Worm (Caenorhabditis elegans) whole organism, L2 larva: ENCODE data around the gene R07B1.11.

Experiments
- C34F6.9 ChIP-seq: fragments of 150-350 bp; optimal IDR thresholded peaks from 2 replicates; lab custom pipeline; 2014; ENCODE audit warnings: missing biosample characterization, missing genetic modification characterization
- F13H6.1 ChIP-seq: sonication (generic microtip); optimal IDR thresholded peaks from 2 replicates; lab custom pipeline; 2016; ENCODE audit warnings: missing genetic modification characterization, missing compliant biosample characterization
- R02D3.7 ChIP-seq: fragments of 150-350 bp; optimal IDR thresholded peaks from 2 replicates; lab custom pipeline; 2014; ENCODE audit warnings: missing biosample characterization, missing genetic modification characterization
- Y55F3AM.14 ChIP-seq: fragments of 200-800 bp; sonication (Bioruptor generic); optimal IDR thresholded peaks from 2 replicates; lab custom pipeline; 2018; ENCODE audit warnings: mild to moderate bottlenecking, missing genetic modification characterization, missing compliant biosample characterization
- ZK546.5 ChIP-seq: sonication (generic microtip); optimal IDR thresholded peaks from 2 replicates; lab custom pipeline; 2017; ENCODE audit warnings: missing biosample characterization, missing genetic modification characterization
- alr-1 ChIP-seq: fragments of 150-350 bp; optimal IDR thresholded peaks from 2 replicates; lab custom pipeline; 2014; ENCODE audit warnings: missing biosample characterization, missing genetic modification characterization
- ama-1 ChIP-seq: fragments of 150-350 bp; optimal IDR thresholded peaks from 2 replicates; lab custom pipeline; 2018; ENCODE audit warnings: inconsistent platforms
- ceh-16 ChIP-seq: fragments of 150-350 bp; optimal IDR thresholded peaks from 2 replicates; lab custom pipeline; 2014; ENCODE audit warnings: missing biosample characterization, missing genetic modification characterization
- dmd-4 ChIP-seq: sonication (generic microtip); optimal IDR thresholded peaks from 2 replicates; lab custom pipeline; 2017; ENCODE audit warnings: missing biosample characterization, missing genetic modification characterization
- egl-27 ChIP-seq: sonication (generic microtip); optimal IDR thresholded peaks from 3 replicates; lab custom pipeline; 2017; ENCODE audit warnings: missing biosample characterization, missing genetic modification reagents, missing genetic modification characterization
- elt-1 ChIP-seq: fragments of 150-350 bp; optimal IDR thresholded peaks from 2 replicates; lab custom pipeline; 2014; ENCODE audit warnings: missing biosample characterization, missing genetic modification characterization
- fos-1 ChIP-seq: fragments of 150-350 bp; optimal IDR thresholded peaks from 2 replicates; lab custom pipeline; 2014; ENCODE audit warnings: missing biosample characterization, missing genetic modification characterization
- gmeb-1 ChIP-seq: fragments of 150-350 bp; optimal IDR thresholded peaks from 2 replicates; lab custom pipeline; 2014; ENCODE audit warnings: missing biosample characterization, missing genetic modification characterization
- lin-11 ChIP-seq: fragments of 150-350 bp; sonication (generic microtip); optimal IDR thresholded peaks from 2 replicates; lab custom pipeline; 2014; ENCODE audit warnings: missing biosample characterization, missing genetic modification characterization, inconsistent platforms, mixed read lengths
- lin-13 ChIP-seq: fragments of 150-350 bp; optimal IDR thresholded peaks from 2 replicates; lab custom pipeline; 2014; ENCODE audit warnings: missing biosample characterization, missing genetic modification reagents, missing genetic modification characterization
- mab-5 ChIP-seq: fragments of 150-350 bp; optimal IDR thresholded peaks from 2 replicates; lab custom pipeline; 2014; ENCODE audit warnings: missing biosample characterization, missing genetic modification characterization
- mbf-1 ChIP-seq: sonication (generic microtip); optimal IDR thresholded peaks from 2 replicates; lab custom pipeline; 2017; ENCODE audit warnings: missing biosample characterization, missing genetic modification characterization
- mdl-1 ChIP-seq, 2 experiments: fragments of 150-350 bp in 1 of 2; sonication (generic microtip) in 1 of 2; optimal IDR thresholded peaks; 2 replicates each; lab custom pipeline; 2017; ENCODE audit warnings: missing biosample characterization in 2 of 2, missing genetic modification characterization in 2 of 2
- nhr-10 ChIP-seq: sonication (generic microtip); optimal IDR thresholded peaks from 2 replicates; lab custom pipeline; 2017; ENCODE audit warnings: missing biosample characterization, missing genetic modification characterization
- nhr-11 ChIP-seq: fragments of 150-350 bp; optimal IDR thresholded peaks from 2 replicates; lab custom pipeline; 2014; ENCODE audit warnings: missing biosample characterization, missing genetic modification characterization
- nhr-12 ChIP-seq: fragments of 150-350 bp; optimal IDR thresholded peaks from 2 replicates; lab custom pipeline; 2014; ENCODE audit warnings: missing biosample characterization, missing genetic modification characterization
- nhr-21 ChIP-seq: fragments of 150-350 bp; optimal IDR thresholded peaks from 2 replicates; lab custom pipeline; 2014; ENCODE audit warnings: missing biosample characterization, missing genetic modification characterization
- nhr-23 ChIP-seq: fragments of 150-350 bp; optimal IDR thresholded peaks from 2 replicates; lab custom pipeline; 2014; ENCODE audit warnings: missing biosample characterization, missing genetic modification reagents, missing genetic modification characterization
- nhr-237 ChIP-seq: fragments of 150-350 bp; optimal IDR thresholded peaks from 2 replicates; lab custom pipeline; 2014; ENCODE audit warnings: missing biosample characterization, missing genetic modification characterization
- nhr-25 ChIP-seq: fragments of 150-350 bp; sonication (generic microtip); optimal IDR thresholded peaks from 3 replicates; lab custom pipeline; 2014; ENCODE audit warnings: missing biosample characterization, missing genetic modification characterization
- nhr-6 ChIP-seq: fragments of 150-350 bp; optimal IDR thresholded peaks from 2 replicates; lab custom pipeline; 2014; ENCODE audit warnings: missing biosample characterization, missing genetic modification characterization
- nhr-77 ChIP-seq: fragments of 150-350 bp; optimal IDR thresholded peaks from 2 replicates; lab custom pipeline; 2014; ENCODE audit warnings: missing biosample characterization, missing genetic modification characterization
- skn-1 ChIP-seq: sonication (generic microtip); optimal IDR thresholded peaks from 2 replicates; lab custom pipeline; 2017; ENCODE audit warnings: missing biosample characterization, missing genetic modification characterization
- sma-3 ChIP-seq: sonication (generic microtip); optimal IDR thresholded peaks from 2 replicates; lab custom pipeline; 2016; ENCODE audit warnings: missing genetic modification reagents, missing genetic modification characterization, missing compliant biosample characterization
- sma-9 ChIP-seq, 2 experiments: fragments of 150-350 bp in 1 of 2; sonication (generic microtip) in 1 of 2; optimal IDR thresholded peaks; 2 replicates each; lab custom pipeline; 2014 to 2016; ENCODE audit warnings: missing genetic modification characterization in 2 of 2, mild to moderate bottlenecking in 1 of 2, missing biosample characterization in 1 of 2, missing compliant biosample characterization in 1 of 2, missing genetic modification reagents in 1 of 2, moderate library complexity in 1 of 2
- unc-39 ChIP-seq: fragments of 150-350 bp; optimal IDR thresholded peaks from 2 replicates; lab custom pipeline; 2014; ENCODE audit warnings: missing biosample characterization, missing genetic modification characterization
- unc-62 ChIP-seq: fragments of 150-350 bp; optimal IDR thresholded peaks from 2 replicates; lab custom pipeline; 2014; ENCODE audit warnings: missing biosample characterization, missing genetic modification reagents, missing genetic modification characterization
- zag-1 ChIP-seq: fragments of 150-350 bp; optimal IDR thresholded peaks from 2 replicates; lab custom pipeline; 2014; ENCODE audit warnings: missing biosample characterization, missing genetic modification characterization
- ztf-1 ChIP-seq: fragments of 200-800 bp; sonication (Bioruptor generic); conservative IDR thresholded peaks from 2 replicates; pipeline ENCODE4 v1.3.6; 2022; ENCODE audit warnings: missing genetic modification characterization, missing compliant biosample characterization
- ztf-11 ChIP-seq: sonication (generic microtip); optimal IDR thresholded peaks from 2 replicates; lab custom pipeline; 2017; ENCODE audit warnings: missing biosample characterization, missing genetic modification characterization

R07B1.11 gene

DNA sequence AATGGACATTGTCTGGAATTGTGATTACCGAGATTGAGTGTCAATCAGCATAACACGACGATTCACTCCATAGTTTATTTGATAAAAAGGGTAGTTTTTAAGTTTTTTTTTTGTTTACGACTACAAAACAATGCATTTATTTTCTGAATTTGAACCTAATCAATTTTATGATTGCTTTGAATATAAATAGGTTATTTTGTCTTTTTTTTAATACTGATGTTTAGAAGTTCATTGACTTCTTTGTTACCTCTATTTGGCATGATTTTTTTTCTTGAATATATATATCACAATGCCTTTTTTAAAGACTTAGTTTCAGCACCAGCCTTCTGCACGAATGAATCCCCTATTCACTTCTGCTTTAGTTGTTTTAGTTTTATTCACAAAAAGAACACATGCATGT is 12.8 kb downstream of the R07B1.11 start, which contains the start of gene R07B1.13:
R07B1.13 (plus strand) TSS at position 301 of the 400 bp plus-strand sequence.
- TF ChIP-seq nhr-21 (tag; lab: Kevin White, UChicago) = no peak

DNA sequence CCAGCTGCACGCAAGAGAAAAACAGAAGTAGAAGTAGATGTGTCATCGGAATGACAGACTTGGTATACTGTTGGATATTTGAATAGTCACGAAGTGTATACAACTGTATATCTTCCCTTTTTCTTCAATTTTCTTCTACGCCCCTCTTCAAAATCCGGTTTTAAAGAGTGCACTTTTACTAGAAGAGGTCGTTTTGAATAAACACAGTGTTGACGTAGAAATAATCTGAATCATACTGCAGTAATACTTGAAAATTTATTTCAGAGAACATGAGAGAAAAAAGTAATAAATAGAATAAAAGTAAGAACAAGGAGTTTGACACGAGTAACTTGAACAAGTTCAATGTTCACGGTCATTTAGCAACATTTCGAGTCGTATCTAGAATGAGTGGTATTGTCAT is 15.8 kb downstream of the R07B1.11 start, which contains the start of gene R07B1.8:
R07B1.8 (minus strand) TSS at position 101 of the 400 bp plus-strand sequence.
- no peak for TF ChIP-seq nhr-21 (tag; lab: Kevin White, UChicago)
- TF ChIP-seq fos-1 (tag; lab: Kevin White, UChicago) = no peak
- no peak for TF ChIP-seq C34F6.9 (tag; lab: Kevin White, UChicago)
- no peak for TF ChIP-seq R02D3.7 (tag; lab: Kevin White, UChicago)
- no peak for TF ChIP-seq zag-1 (tag; lab: Kevin White, UChicago)
- TF ChIP-seq nhr-6 = no peak
- TF ChIP-seq mdl-1 (tag; optimal IDR thresholded peaks at IDR 0.05; lab: Kevin White, UChicago) = no peak
- TF ChIP-seq gmeb-1 (tag; lab: Kevin White, UChicago) = no peak
- TF ChIP-seq, all 48 proteins: peak for 0

DNA sequence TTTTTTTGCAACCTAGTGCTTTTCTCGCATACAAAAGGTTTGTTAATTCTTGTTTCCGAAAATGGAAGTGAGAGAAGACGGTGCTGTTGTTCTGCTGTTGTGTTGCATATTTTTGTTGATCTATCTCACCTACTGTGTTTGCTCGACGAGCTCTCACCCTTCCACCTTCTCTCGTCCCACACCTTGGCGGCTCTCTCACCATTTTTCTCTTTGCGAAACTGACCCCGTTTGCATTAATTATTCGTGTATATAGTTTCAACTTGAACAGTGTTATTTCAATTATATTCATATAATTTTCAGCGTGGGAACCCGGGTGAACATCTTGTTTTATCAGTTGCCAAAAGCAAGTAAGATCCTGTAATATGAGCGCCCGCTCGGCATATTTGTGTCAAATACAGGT is 20.4 kb downstream of the R07B1.11 start, which contains the start of gene R07B1.9:
R07B1.9 (plus strand) TSS at position 301 of the 400 bp plus-strand sequence.
- no peak for TF ChIP-seq dmd-4
- TF ChIP-seq nhr-237 (tag; lab: Kevin White, UChicago) = no peak
- TF ChIP-seq mbf-1 (tag; lab: Kevin White, UChicago) = no peak
- TF ChIP-seq egl-27 (tag; lab: Kevin White, UChicago) = no peak
- no peak for TF ChIP-seq ceh-16 (tag; lab: Kevin White, UChicago)
- TF ChIP-seq ztf-1 (GFP tag; lab: Robert Waterston, UW) = no peak
- no peak for TF ChIP-seq lin-13 (GFP tag; lab: Kevin White, UChicago)
- no peak for TF ChIP-seq sma-3
- no peak for TF ChIP-seq nhr-21 (tag; lab: Kevin White, UChicago)
- TF ChIP-seq unc-39 (tag; lab: Kevin White, UChicago) = no peak
- no peak for TF ChIP-seq skn-1 (tag; lab: Kevin White, UChicago)
- no peak for TF ChIP-seq nhr-77

DNA sequence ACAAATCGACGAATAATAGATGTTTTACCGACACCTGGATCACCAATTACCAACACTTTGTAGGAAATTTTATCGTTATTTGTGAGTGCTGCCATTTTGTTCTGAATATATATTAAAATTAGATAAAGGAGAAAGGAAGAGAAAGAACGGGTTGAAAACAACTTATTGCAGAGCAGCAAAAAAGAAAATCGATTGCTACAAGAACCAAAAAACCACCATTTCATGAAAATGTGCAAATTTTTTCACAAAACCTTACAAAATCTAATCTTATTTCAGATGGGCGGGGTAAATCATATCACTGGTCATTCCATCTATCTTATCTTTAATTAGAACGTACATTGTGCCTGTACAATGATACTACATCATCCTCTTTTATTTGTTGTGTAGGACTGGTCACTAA is 25.4 kb downstream of the R07B1.11 start, which contains the start of gene glo-1:
glo-1 (minus strand) TSS at position 101 of the 400 bp plus-strand sequence.
- TF ChIP-seq lin-11 (tag; lab: Kevin White, UChicago) = no peak
- no peak for TF ChIP-seq nhr-6
- no peak for TF ChIP-seq nhr-11
- TF ChIP-seq ztf-11 = no peak
- no peak for TF ChIP-seq nhr-12 (tag; lab: Kevin White, UChicago)
- no peak for TF ChIP-seq ama-1 (lab: Kevin White, UChicago)
- TF ChIP-seq nhr-10 (tag; lab: Kevin White, UChicago) = no peak
- TF ChIP-seq sma-3 = no peak
- TF ChIP-seq alr-1 = no peak
- TF ChIP-seq sma-9 (GFP tag; optimal IDR thresholded peaks at IDR 0.05; lab: Kevin White, UChicago) = no peak
- no peak for TF ChIP-seq sma-9 (tag; optimal IDR thresholded peaks at IDR 0.05; lab: Kevin White, UChicago)
- TF ChIP-seq elt-1 (tag; lab: Kevin White, UChicago) = no peak
- TF ChIP-seq Y55F3AM.14 (GFP tag; lab: Kevin White, UChicago) = no peak
- no peak for TF ChIP-seq nhr-25 (tag; lab: Kevin White, UChicago)
- no peak for TF ChIP-seq F13H6.1 (tag; lab: Kevin White, UChicago)
- TF ChIP-seq ZK546.5 = no peak
- no peak for TF ChIP-seq egl-27 (tag; lab: Kevin White, UChicago)
- TF ChIP-seq mab-5 (tag; lab: Kevin White, UChicago) = no peak

DNA sequence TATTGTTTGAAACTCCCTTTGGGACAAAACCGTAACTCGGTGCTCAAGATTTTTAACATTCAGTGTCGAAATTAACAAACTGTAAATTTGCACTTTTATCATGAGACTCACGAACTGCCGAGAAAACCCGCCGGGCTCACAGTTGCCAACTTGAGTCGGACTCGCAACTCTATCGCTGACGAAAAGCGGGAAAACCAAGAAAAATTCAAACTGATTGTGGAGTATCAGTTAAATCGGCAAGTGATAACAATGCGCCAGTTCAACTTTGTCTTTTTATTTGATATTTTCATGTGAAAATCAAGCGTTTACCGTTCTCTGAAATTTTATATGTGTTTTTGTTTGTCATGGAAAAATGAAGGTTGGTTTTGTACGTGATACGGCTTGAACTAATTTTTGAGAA is 25.9 kb downstream of the R07B1.11 start:
- TF ChIP-seq sma-3 (no peak), fos-1 (tag; lab: Kevin White, UChicago) (peak; percentile 85), lin-13 (GFP tag; lab: Kevin White, UChicago) (no peak), lin-11 (tag; lab: Kevin White, UChicago) (no peak), nhr-21 (tag; lab: Kevin White, UChicago) (no peak), unc-62 (GFP tag; lab: Kevin White, UChicago) (no peak), nhr-23 (no peak)
